Fruit fly (Drosophila melanogaster) whole organism, embryonic: Measurements from ENCODE around the gene CG5355.

Source experiments
- ATbp ChIP-seq: fragments of 200-800 bp; sonication (Bioruptor generic); optimal IDR thresholded peaks from 2 replicates; lab custom pipeline; 2017; ENCODE audit warnings: missing biosample characterization, mild to moderate bottlenecking, missing genetic modification characterization, missing genetic modification reagents
- Ada2b ChIP-seq: fragments of 200-800 bp; sonication (Bioruptor generic); IDR thresholded peaks from 2 replicates; pipeline ENCODE4 v1.3.6; 2022; ENCODE audit warnings: missing biosample characterization, missing genetic modification characterization
- Bteb2 ChIP-seq: fragments of 200-800 bp; sonication (Bioruptor generic); optimal IDR thresholded peaks from 2 replicates; lab custom pipeline; 2016; ENCODE audit warnings: missing biosample characterization, missing genetic modification characterization
- CG10209 ChIP-seq: fragments of 200-800 bp; sonication (Bioruptor generic); optimal IDR thresholded peaks from 3 replicates; lab custom pipeline; 2017; ENCODE audit warnings: missing biosample characterization, mild to moderate bottlenecking, missing genetic modification characterization, missing genetic modification reagents
- CG10565 ChIP-seq: fragments of 200-800 bp; sonication (Bioruptor generic); optimal IDR thresholded peaks from 3 replicates; lab custom pipeline; 2016; ENCODE audit warnings: missing biosample characterization, mild to moderate bottlenecking, missing genetic modification characterization
- CG11093 ChIP-seq: fragments of 200-800 bp; sonication (Bioruptor generic); IDR thresholded peaks from 3 replicates; pipeline ENCODE4 v1.3.6; 2022; ENCODE audit warnings: missing biosample characterization, missing genetic modification characterization
- CG11695 ChIP-seq: fragments of 200-800 bp; sonication (Bioruptor generic); IDR thresholded peaks from 3 replicates; pipeline ENCODE4 v1.3.6; 2022; ENCODE audit warnings: missing biosample characterization, missing genetic modification characterization
- CG12155 ChIP-seq: fragments of 200-800 bp; sonication (Bioruptor generic); optimal IDR thresholded peaks from 3 replicates; lab custom pipeline; 2016; ENCODE audit warnings: missing biosample characterization, missing genetic modification characterization
- CG14667 ChIP-seq: fragments of 200-800 bp; sonication (Bioruptor generic); IDR thresholded peaks from 2 replicates; pipeline ENCODE4 v1.3.6; 2022; ENCODE audit warnings: missing biosample characterization, missing genetic modification characterization
- CG14965 ChIP-seq: fragments of 200-800 bp; sonication (Bioruptor generic); optimal IDR thresholded peaks from 2 replicates; lab custom pipeline; 2016; ENCODE audit warnings: missing biosample characterization, missing genetic modification characterization, borderline replicate concordance
- CG1832 ChIP-seq: fragments of 200-800 bp; sonication (Bioruptor generic); optimal IDR thresholded peaks from 2 replicates; lab custom pipeline; 2017; ENCODE audit warnings: missing biosample characterization, mild to moderate bottlenecking, missing genetic modification characterization, inconsistent platforms
- CG2889 ChIP-seq: fragments of 200-800 bp; sonication (Bioruptor generic); IDR thresholded peaks from 3 replicates; pipeline ENCODE4 v1.3.6; 2022; ENCODE audit warnings: missing biosample characterization, missing genetic modification characterization
- CG30431 ChIP-seq: fragments of 200-800 bp; sonication (Bioruptor generic); optimal IDR thresholded peaks from 2 replicates; lab custom pipeline; 2017; ENCODE audit warnings: missing biosample characterization, missing genetic modification characterization
- CG33557 ChIP-seq: fragments of 200-800 bp; sonication (Bioruptor generic); optimal IDR thresholded peaks from 2 replicates; lab custom pipeline; 2019; ENCODE audit warnings: missing biosample characterization, mild to moderate bottlenecking, missing genetic modification characterization, moderate library complexity
- CG34422 ChIP-seq: fragments of 200-800 bp; sonication (Bioruptor generic); IDR thresholded peaks from 3 replicates; pipeline ENCODE4 v1.3.6; 2022; ENCODE audit warnings: missing biosample characterization, missing genetic modification characterization
- CG3726 ChIP-seq: fragments of 200-800 bp; sonication (Bioruptor generic); IDR thresholded peaks from 3 replicates; pipeline ENCODE4, ENCODE4 v1.3.6; 2022; ENCODE audit warnings: missing biosample characterization, missing genetic modification characterization
- CG4282 ChIP-seq: fragments of 200-800 bp; sonication (Bioruptor generic); optimal IDR thresholded peaks from 2 replicates; lab custom pipeline; 2016; ENCODE audit warnings: missing biosample characterization, missing genetic modification characterization
- CG6854 ChIP-seq: fragments of 200-800 bp; sonication (Bioruptor generic); optimal IDR thresholded peaks from 3 replicates; lab custom pipeline; 2017; ENCODE audit warnings: missing biosample characterization, mild to moderate bottlenecking, missing genetic modification characterization
- CoRest ChIP-seq: fragments of 200-800 bp; sonication (Bioruptor generic); optimal IDR thresholded peaks from 3 replicates; lab custom pipeline; 2018; ENCODE audit warnings: missing biosample characterization, mild to moderate bottlenecking, missing genetic modification characterization, moderate library complexity
- D19A ChIP-seq: fragments of 200-800 bp; optimal IDR thresholded peaks from 3 replicates; lab custom pipeline; 2019; ENCODE audit warnings: missing biosample characterization, mild to moderate bottlenecking, missing genetic modification characterization, moderate library complexity
- Dfd ChIP-seq, 2 experiments: fragments of >200 bp; optimal IDR thresholded peaks; 2 replicates each; lab custom pipeline; 2017; ENCODE audit warnings: missing biosample characterization in 2 of 2, missing genetic modification characterization in 2 of 2
- Doc3 ChIP-seq: fragments of 200-800 bp; sonication (Bioruptor generic); IDR thresholded peaks from 3 replicates; pipeline ENCODE4 v1.3.6; 2022; ENCODE audit warnings: missing biosample characterization, missing genetic modification characterization; ENCODE audit not compliant: partially characterized antibody
- Eip74EF ChIP-seq, 2 experiments: fragments of 200-800 bp in 1 of 2; fragments of >200 bp in 1 of 2; sonication (Bioruptor generic) in 1 of 2; optimal IDR thresholded peaks; 2 replicates each; lab custom pipeline; 2017 to 2019; ENCODE audit warnings: missing biosample characterization in 2 of 2, missing genetic modification characterization in 2 of 2, mild to moderate bottlenecking in 1 of 2, moderate library complexity in 1 of 2
- Elba2 ChIP-seq: fragments of 200-800 bp; sonication (Bioruptor generic); optimal IDR thresholded peaks from 3 replicates; lab custom pipeline; 2016; ENCODE audit warnings: missing biosample characterization, missing genetic modification characterization
- HmgZ ChIP-seq: fragments of 200-800 bp; sonication (Bioruptor generic); optimal IDR thresholded peaks from 2 replicates; lab custom pipeline; 2018; ENCODE audit warnings: missing biosample characterization, mild to moderate bottlenecking, missing genetic modification characterization
- Hr51 ChIP-seq, 2 experiments: fragments of 200-800 bp; sonication (Bioruptor generic); optimal IDR thresholded peaks; 2 replicates in 1 of 2; 3 replicates in 1 of 2; lab custom pipeline; 2016 to 2018; ENCODE audit warnings: missing biosample characterization in 2 of 2, missing genetic modification characterization in 2 of 2, mild to moderate bottlenecking in 1 of 2, moderate library complexity in 1 of 2
- MBD-R2 ChIP-seq: fragments of 200-800 bp; sonication (Bioruptor generic); IDR thresholded peaks from 2 replicates; pipeline ENCODE4 v1.3.6; 2022; ENCODE audit warnings: missing biosample characterization, missing genetic modification characterization
- Sin3A ChIP-seq: fragments of >200 bp; optimal IDR thresholded peaks from 2 replicates; lab custom pipeline; 2018
- Xbp1 ChIP-seq: fragments of 200-800 bp; sonication (Bioruptor generic); optimal IDR thresholded peaks from 3 replicates; lab custom pipeline; 2016; ENCODE audit warnings: missing biosample characterization, mild to moderate bottlenecking, missing genetic modification characterization
- al ChIP-seq: fragments of 200-800 bp; sonication (Bioruptor generic); IDR thresholded peaks from 2 replicates; pipeline ENCODE4 v1.3.6; 2022; ENCODE audit warnings: missing biosample characterization, missing genetic modification characterization
- cas ChIP-seq: fragments of 200-800 bp; sonication (Bioruptor generic); IDR thresholded peaks from 2 replicates; pipeline ENCODE4 v1.3.6; 2022; ENCODE audit warnings: missing biosample characterization, missing genetic modification characterization
- ci ChIP-seq: fragments of 200-800 bp; sonication (Bioruptor generic); IDR thresholded peaks from 3 replicates; pipeline ENCODE4 v1.3.6; 2022; ENCODE audit warnings: missing biosample characterization, missing genetic modification characterization
- eve ChIP-seq, 2 experiments: fragments of >200 bp; optimal IDR thresholded peaks; 2 replicates each; lab custom pipeline; 2017; ENCODE audit warnings: missing biosample characterization in 2 of 2, missing genetic modification characterization in 2 of 2
- gce ChIP-seq: fragments of 200-800 bp; sonication (Bioruptor generic); IDR thresholded peaks from 3 replicates; pipeline ENCODE4 v1.3.6; 2022; ENCODE audit warnings: missing biosample characterization, missing genetic modification characterization
- gem ChIP-seq: fragments of 200-800 bp; sonication (Bioruptor generic); optimal IDR thresholded peaks from 2 replicates; lab custom pipeline; 2019; ENCODE audit warnings: missing biosample characterization, mild to moderate bottlenecking, missing genetic modification characterization, moderate library complexity
- kah ChIP-seq: fragments of 200-800 bp; sonication (Bioruptor generic); optimal IDR thresholded peaks from 2 replicates; lab custom pipeline; 2018; ENCODE audit warnings: missing biosample characterization, mild to moderate bottlenecking, missing genetic modification characterization
- lilli ChIP-seq: fragments of 200-800 bp; sonication (Bioruptor generic); optimal IDR thresholded peaks from 3 replicates; lab custom pipeline; 2016; ENCODE audit warnings: missing biosample characterization, missing genetic modification characterization
- lov ChIP-seq, 2 experiments: fragments of 200-800 bp in 1 of 2; fragments of >200 bp in 1 of 2; sonication (Bioruptor generic) in 1 of 2; IDR thresholded peaks in 1 of 2; optimal IDR thresholded peaks in 1 of 2; 2 replicates in 1 of 2; 3 replicates in 1 of 2; pipeline versions ENCODE4 v1.3.6 to Lab custom; 2017 to 2022; ENCODE audit warnings: missing biosample characterization in 1 of 2, missing genetic modification characterization in 1 of 2
- luna ChIP-seq: fragments of 200-800 bp; sonication (Bioruptor generic); optimal IDR thresholded peaks from 2 replicates; lab custom pipeline; 2016; ENCODE audit warnings: missing biosample characterization, missing genetic modification characterization
- nerfin-2 ChIP-seq: fragments of 200-800 bp; sonication (Bioruptor generic); IDR thresholded peaks from 2 replicates; pipeline ENCODE4 v1.3.6; 2022; ENCODE audit warnings: missing biosample characterization, missing genetic modification characterization; ENCODE audit not compliant: partially characterized antibody
- otp ChIP-seq: fragments of 200-800 bp; sonication (Bioruptor generic); IDR thresholded peaks from 3 replicates; pipeline ENCODE4, ENCODE4 v1.3.6; 2022; ENCODE audit warnings: missing biosample characterization, missing genetic modification characterization
- pb ChIP-seq: fragments of 200-800 bp; sonication (Bioruptor generic); optimal IDR thresholded peaks from 3 replicates; lab custom pipeline; 2016; ENCODE audit warnings: missing biosample characterization, missing genetic modification characterization
- psq ChIP-seq: fragments of 200-800 bp; sonication (Bioruptor generic); optimal IDR thresholded peaks from 2 replicates; lab custom pipeline; 2017; ENCODE audit warnings: missing biosample characterization, missing genetic modification characterization
- pzg ChIP-seq: fragments of 200-800 bp; sonication (Bioruptor generic); optimal IDR thresholded peaks from 3 replicates; lab custom pipeline; 2018; ENCODE audit warnings: missing biosample characterization, mild to moderate bottlenecking, missing genetic modification characterization, moderate library complexity
- seq ChIP-seq: fragments of 200-800 bp; sonication (Bioruptor generic); IDR thresholded peaks from 2 replicates; pipeline ENCODE4 v1.3.6; 2022; ENCODE audit warnings: missing biosample characterization, missing genetic modification characterization
- sima ChIP-seq: fragments of 200-800 bp; sonication (Bioruptor generic); optimal IDR thresholded peaks from 2 replicates; lab custom pipeline; 2016; ENCODE audit warnings: missing biosample characterization, missing genetic modification characterization
- slou ChIP-seq: fragments of 200-800 bp; sonication (Bioruptor generic); optimal IDR thresholded peaks from 3 replicates; lab custom pipeline; 2016; ENCODE audit warnings: missing biosample characterization, missing genetic modification characterization
- tin ChIP-seq: fragments of 200-800 bp; sonication (Bioruptor generic); optimal IDR thresholded peaks from 3 replicates; lab custom pipeline; 2016; ENCODE audit warnings: missing biosample characterization, missing genetic modification characterization
- tna ChIP-seq: fragments of 200-800 bp; sonication (Bioruptor generic); IDR thresholded peaks from 2 replicates; pipeline ENCODE4 v1.3.6; 2022; ENCODE audit warnings: missing biosample characterization, missing genetic modification characterization; ENCODE audit not compliant: partially characterized antibody

Gene CG5355

DNA sequence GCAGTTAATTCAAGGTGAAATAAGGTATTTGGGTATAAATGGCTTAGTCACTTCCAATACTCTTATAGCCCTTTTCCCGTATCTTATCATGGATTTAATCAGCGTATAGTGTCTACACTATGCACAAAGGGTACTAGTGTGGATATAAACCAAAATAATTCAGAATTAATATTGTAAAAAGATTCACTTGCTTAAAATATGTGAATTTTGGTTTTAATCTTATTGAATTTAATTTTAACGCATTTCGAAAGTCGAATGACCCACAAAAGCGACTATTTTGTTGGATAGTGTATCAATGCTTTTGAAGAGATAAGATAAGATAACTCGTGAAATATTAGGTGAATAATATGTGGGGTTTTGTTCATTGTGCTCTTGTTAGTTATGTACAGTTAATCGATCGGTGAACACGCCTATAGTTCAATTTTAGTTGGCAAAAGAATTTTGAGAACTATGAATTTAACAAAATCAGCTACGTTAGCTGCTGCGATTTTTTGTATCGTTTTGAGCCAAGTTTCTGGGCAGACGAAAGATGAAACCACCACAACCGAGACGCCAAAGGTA is 31.3 kb downstream of the CG5355 start, which contains the start of gene CG5096:
CG5096 (plus strand) TSS at position 374 of the 561 bp plus-strand sequence.
- no peak; the same call in 1 of the 2 replicates for TF ChIP-seq CG14667 (GFP tag; lab: Robert Waterston, UW)
- peak; percentile 52 for TF ChIP-seq CG30431 (GFP tag; lab: Kevin White, UChicago)
- TF ChIP-seq CG11093 (GFP tag; lab: Robert Waterston, UW) = peak; percentile 65; the same call in 1 of the 3 replicates
- no peak for TF ChIP-seq nerfin-2
- TF ChIP-seq Sin3A (lab: Kevin White, UChicago) = no peak
- no peak for TF ChIP-seq CG10565 (GFP tag; lab: Kevin White, UChicago)
- no peak for TF ChIP-seq pb
- peak; percentile 94 for TF ChIP-seq ci (GFP tag; lab: Robert Waterston, UW)
- TF ChIP-seq CG10209 (GFP tag; lab: Kevin White, UChicago) = peak; percentile 88
- TF ChIP-seq lilli = peak; percentile 93
- TF ChIP-seq kah = peak; percentile 67
- peak; percentile 78 for TF ChIP-seq Xbp1
- peak; percentile 10 for TF ChIP-seq slou
- no peak for TF ChIP-seq Dfd (GFP tag; optimal IDR thresholded peaks at IDR 0.05; lab: Kevin White, UChicago)
- no peak for TF ChIP-seq CG33557 (GFP tag; lab: Kevin White, UChicago)
- no peak for TF ChIP-seq tna
- TF ChIP-seq eve (GFP tag; optimal IDR thresholded peaks at IDR 0.05; lab: Kevin White, UChicago) = peak in 1 of 2 experiments; percentile 78
- TF ChIP-seq CG14965 (GFP tag; lab: Kevin White, UChicago) = no peak
- TF ChIP-seq cas = peak; percentile 76; the same call in 1 of the 2 replicates
- TF ChIP-seq MBD-R2 = peak; percentile 79; the same call in 1 of the 2 replicates
- TF ChIP-seq HmgZ (tag; lab: Kevin White, UChicago) = peak; percentile 95
- TF ChIP-seq CG4282 (GFP tag; lab: Kevin White, UChicago) = peak; percentile 2
- TF ChIP-seq CG1832 (GFP tag; lab: Kevin White, UChicago) = no peak
- peak; percentile 93 for TF ChIP-seq CG11695 (GFP tag; lab: Robert Waterston, UW)
- TF ChIP-seq CG6854 (GFP tag; lab: Kevin White, UChicago) = peak; percentile 89
- no peak for TF ChIP-seq Doc3 (GFP tag; lab: Robert Waterston, UW)
- TF ChIP-seq otp (GFP tag; lab: Robert Waterston, UW) = peak; percentile 87
- TF ChIP-seq Eip74EF (GFP tag; optimal IDR thresholded peaks at IDR 0.05; lab: Kevin White, UChicago) = peak in 1 of 2 experiments; percentile 87
- TF ChIP-seq Ada2b = peak; percentile 89
- TF ChIP-seq CG3726 (GFP tag; lab: Robert Waterston, UW) = peak; percentile 48; the same call in 1 of the 3 replicates
- peak; percentile 93 for TF ChIP-seq CoRest
- TF ChIP-seq pzg (GFP tag; lab: Kevin White, UChicago) = peak; percentile 10
- TF ChIP-seq luna (GFP tag; lab: Kevin White, UChicago) = peak; percentile 45
- TF ChIP-seq psq (GFP tag; lab: Kevin White, UChicago) = peak; percentile 49
- peak; percentile 67 for TF ChIP-seq tin (GFP tag; lab: Kevin White, UChicago)
- TF ChIP-seq gem = peak; percentile 93
- peak; percentile 93 for TF ChIP-seq CG2889 (GFP tag; lab: Robert Waterston, UW)
- TF ChIP-seq D19A (tag; lab: Kevin White, UChicago) = peak; percentile 96
- peak; percentile 91 for TF ChIP-seq CG34422
- peak; percentile 58 to 93 for TF ChIP-seq Hr51 (GFP tag; optimal IDR thresholded peaks at IDR 0.05; lab: Kevin White, UChicago)
- peak; percentile 78 for TF ChIP-seq al (GFP tag; lab: Robert Waterston, UW)
- no peak for TF ChIP-seq Elba2
- TF ChIP-seq sima (GFP tag; lab: Kevin White, UChicago) = peak; percentile 15
- TF ChIP-seq seq (GFP tag; lab: Robert Waterston, UW) = peak; percentile 89
- TF ChIP-seq Bteb2 (GFP tag; lab: Kevin White, UChicago) = peak; percentile 80
- peak; percentile 82 for TF ChIP-seq ATbp (GFP tag; lab: Kevin White, UChicago)
- peak; percentile 82 for TF ChIP-seq CG12155
- TF ChIP-seq gce (GFP tag; lab: Robert Waterston, UW) = no peak; the same call in 2 of the 3 replicates
- TF ChIP-seq lov (optimal IDR thresholded peaks at IDR 0.05; lab: Kevin White, UChicago) = no peak
- TF ChIP-seq lov (GFP tag; IDR thresholded peaks at IDR 0.05; lab: Robert Waterston, UW) = peak; percentile 67; the same call in 1 of the 3 replicates
